Worm (Caenorhabditis elegans) whole organism, L1 larva: Measurements from ENCODE around the gene T05G5.5.

Source experiments
- mep-1 ChIP-seq: fragments of 150-350 bp; optimal IDR thresholded peaks from 2 replicates; lab custom pipeline; 2014; ENCODE audit warnings: missing biosample characterization, missing genetic modification characterization
- nhr-11 ChIP-seq: fragments of 150-350 bp; optimal IDR thresholded peaks from 2 replicates; lab custom pipeline; 2014; ENCODE audit warnings: missing biosample characterization, missing genetic modification characterization

DNA sequence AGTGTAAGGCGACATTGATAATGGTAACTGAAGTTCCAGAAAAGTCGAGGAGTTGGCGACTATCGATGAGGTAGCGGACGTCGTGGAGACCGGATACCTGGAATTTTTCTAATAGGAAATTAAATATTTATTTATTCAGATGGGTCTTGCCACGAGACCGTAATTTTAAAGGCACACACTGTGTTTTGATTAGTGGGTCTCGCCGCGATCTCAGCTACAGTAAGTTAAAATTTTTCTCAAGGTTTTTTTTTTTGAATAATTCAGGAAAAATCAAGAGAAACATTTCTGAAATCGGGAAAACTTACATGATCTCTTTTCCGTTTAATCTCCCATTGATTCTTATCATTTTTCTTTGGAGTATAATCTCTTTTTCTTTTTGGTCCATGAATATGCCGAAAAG is 27.8 kb upstream of the T05G5.5 start:
- TF ChIP-seq mep-1 (tag; lab: Kevin White, UChicago) (no peak), nhr-11 (tag; lab: Kevin White, UChicago) (no peak)
